Worm (Caenorhabditis elegans): ENCODE results near the gene npr-40.

The npr-40 gene

ce11 chrX:14907257-14907801, 11.3 kb upstream of the npr-40 start:
- TF ChIP-seq pes-1 (GFP tag; IDR thresholded peaks at IDR 0.05) (no peak), tbx-37 (GFP tag; conservative IDR thresholded peaks at IDR 0.05) (no peak), ceh-13 (GFP tag; optimal IDR thresholded peaks at IDR 0.05) (no peak), hmbx-1 (tag; optimal IDR thresholded peaks at IDR 0.05) (no peak)

- TF ChIP-seq hmg-4 (GFP tag; optimal IDR thresholded peaks at IDR 0.05), result no peak
- TF ChIP-seq hnd-1 (tag; optimal IDR thresholded peaks at IDR 0.05), result no peak
- no peak for TF ChIP-seq tra-4 (tag; optimal IDR thresholded peaks at IDR 0.05)
- TF ChIP-seq ceh-13 (GFP tag; optimal IDR thresholded peaks at IDR 0.05), result no peak
- no peak for TF ChIP-seq flt-1 (GFP tag; IDR thresholded peaks at IDR 0.05)
- TF ChIP-seq ama-1 (optimal IDR thresholded peaks at IDR 0.05), result no peak
- no peak for TF ChIP-seq aly-1 (tag; optimal IDR thresholded peaks at IDR 0.05)
- TF ChIP-seq F13C5.2 (tag; optimal IDR thresholded peaks at IDR 0.05), result no peak
- no peak for TF ChIP-seq B0310.2 (tag; optimal IDR thresholded peaks at IDR 0.05)
- TF ChIP-seq hmbx-1 (tag; optimal IDR thresholded peaks at IDR 0.05), result no peak
- no peak for TF ChIP-seq tbx-37 (GFP tag; conservative IDR thresholded peaks at IDR 0.05)
- no peak for TF ChIP-seq sea-1 (GFP tag; conservative IDR thresholded peaks at IDR 0.05)
- TF ChIP-seq ets-7 (tag; optimal IDR thresholded peaks at IDR 0.05), result no peak
- no peak for TF ChIP-seq scrt-1 (GFP tag; IDR thresholded peaks at IDR 0.05)
- TF ChIP-seq tbx-11 (GFP tag; IDR thresholded peaks at IDR 0.05), result no peak
- TF ChIP-seq pes-1 (GFP tag; IDR thresholded peaks at IDR 0.05), result no peak
- no peak for TF ChIP-seq ceh-36 (tag; optimal IDR thresholded peaks at IDR 0.05)
These were observed 7.9 kb upstream of the npr-40 start for ce11 chrX:14910689-14911088.

DNA sequence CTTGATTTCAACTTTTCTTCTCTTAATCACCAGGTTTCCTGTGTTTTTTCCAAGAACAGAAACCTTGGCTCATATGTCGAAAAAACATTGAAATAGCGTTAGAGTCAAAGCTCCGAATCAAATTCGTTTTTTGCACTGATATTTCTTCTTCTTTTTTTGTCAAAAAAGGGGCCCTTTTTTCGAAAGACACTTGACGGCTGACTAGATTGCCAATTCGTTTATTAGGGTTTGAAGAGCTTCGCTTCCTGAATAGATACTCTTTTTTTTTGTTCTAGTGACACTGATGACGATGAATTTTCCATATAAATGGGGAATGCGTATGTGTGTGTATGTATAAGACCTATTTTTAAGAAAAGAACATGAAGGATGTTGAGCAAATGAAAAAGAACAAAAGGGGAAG, 1.9 kb upstream of the npr-40 start:
- no peak for TF ChIP-seq pes-1 (GFP tag; IDR thresholded peaks at IDR 0.05)
- TF ChIP-seq ceh-13 (GFP tag; optimal IDR thresholded peaks at IDR 0.05), result no peak
- no peak for TF ChIP-seq hmg-4 (GFP tag; optimal IDR thresholded peaks at IDR 0.05)
- no peak for TF ChIP-seq B0310.2 (tag; optimal IDR thresholded peaks at IDR 0.05)
- no peak for TF ChIP-seq hmbx-1 (tag; optimal IDR thresholded peaks at IDR 0.05)
- no peak for TF ChIP-seq ama-1 (optimal IDR thresholded peaks at IDR 0.05)
- TF ChIP-seq tbx-37 (GFP tag; conservative IDR thresholded peaks at IDR 0.05), result no peak
- no peak for TF ChIP-seq F13C5.2 (tag; optimal IDR thresholded peaks at IDR 0.05)
- TF ChIP-seq scrt-1 (GFP tag; IDR thresholded peaks at IDR 0.05), result no peak
- no peak for TF ChIP-seq ceh-36 (tag; optimal IDR thresholded peaks at IDR 0.05)
- no peak for TF ChIP-seq flt-1 (GFP tag; IDR thresholded peaks at IDR 0.05)
- TF ChIP-seq tra-4 (tag; optimal IDR thresholded peaks at IDR 0.05), result no peak
- no peak for TF ChIP-seq hnd-1 (tag; optimal IDR thresholded peaks at IDR 0.05)
- TF ChIP-seq aly-1 (tag; optimal IDR thresholded peaks at IDR 0.05), result no peak
- no peak for TF ChIP-seq sea-1 (GFP tag; conservative IDR thresholded peaks at IDR 0.05)
- no peak for TF ChIP-seq ets-7 (tag; optimal IDR thresholded peaks at IDR 0.05)
- TF ChIP-seq tbx-11 (GFP tag; IDR thresholded peaks at IDR 0.05), result no peak

DNA sequence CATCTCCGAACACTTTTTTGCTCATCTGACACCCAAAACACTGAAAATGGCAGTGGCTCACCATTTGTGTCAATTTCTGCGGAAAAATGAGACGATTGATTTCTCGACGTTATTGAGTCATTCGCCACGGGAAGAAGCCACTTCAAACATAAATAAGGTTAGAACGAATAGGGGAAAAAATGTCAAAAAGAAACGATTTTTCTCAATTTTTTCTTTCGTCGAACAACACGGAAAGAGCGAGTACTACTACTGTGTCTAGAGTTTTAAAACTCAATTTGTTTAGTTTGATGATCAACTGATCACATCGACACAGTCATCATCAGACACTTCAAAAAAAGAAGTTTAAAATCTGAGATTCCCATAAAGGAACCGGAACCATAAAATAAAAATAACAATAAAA, 2.2 kb downstream of the npr-40 start:
- TF ChIP-seq pes-1 (GFP tag; IDR thresholded peaks at IDR 0.05) (no peak), tbx-37 (GFP tag; conservative IDR thresholded peaks at IDR 0.05) (no peak), sea-1 (GFP tag; conservative IDR thresholded peaks at IDR 0.05) (no peak), tbx-11 (GFP tag; IDR thresholded peaks at IDR 0.05) (no peak), hmg-4 (GFP tag; optimal IDR thresholded peaks at IDR 0.05) (no peak)

ce11 chrX:14922758-14923157, 4.1 kb downstream of the npr-40 start:
- no peak for TF ChIP-seq scrt-1 (GFP tag; IDR thresholded peaks at IDR 0.05)
- TF ChIP-seq hmg-4 (GFP tag; optimal IDR thresholded peaks at IDR 0.05), result no peak
- no peak for TF ChIP-seq hmbx-1 (tag; optimal IDR thresholded peaks at IDR 0.05)
- no peak for TF ChIP-seq tra-4 (tag; optimal IDR thresholded peaks at IDR 0.05)
- TF ChIP-seq tbx-11 (GFP tag; IDR thresholded peaks at IDR 0.05), result no peak
- TF ChIP-seq B0310.2 (tag; optimal IDR thresholded peaks at IDR 0.05), result no peak

ce11 chrX:14928854-14929253, 10.2 kb downstream of the npr-40 start, which contains the start of gene ntr-2:
Gene ntr-2 (minus strand): TSS chrX:14928954.
- no peak for TF ChIP-seq hmg-4 (GFP tag; optimal IDR thresholded peaks at IDR 0.05)
- no peak for TF ChIP-seq B0310.2 (tag; optimal IDR thresholded peaks at IDR 0.05)
- TF ChIP-seq tra-4 (tag; optimal IDR thresholded peaks at IDR 0.05), result no peak
- TF ChIP-seq aly-1 (tag; optimal IDR thresholded peaks at IDR 0.05), result no peak
- no peak for TF ChIP-seq sea-1 (GFP tag; conservative IDR thresholded peaks at IDR 0.05)
- no peak for TF ChIP-seq ceh-13 (GFP tag; optimal IDR thresholded peaks at IDR 0.05)
- TF ChIP-seq hmbx-1 (tag; optimal IDR thresholded peaks at IDR 0.05), result no peak
- no peak for TF ChIP-seq tbx-11 (GFP tag; IDR thresholded peaks at IDR 0.05)
- TF ChIP-seq ama-1 (optimal IDR thresholded peaks at IDR 0.05), result no peak
- no peak for TF ChIP-seq ceh-36 (tag; optimal IDR thresholded peaks at IDR 0.05)
- TF ChIP-seq tbx-37 (GFP tag; conservative IDR thresholded peaks at IDR 0.05), result no peak
- TF ChIP-seq flt-1 (GFP tag; IDR thresholded peaks at IDR 0.05), result no peak
- TF ChIP-seq hnd-1 (tag; optimal IDR thresholded peaks at IDR 0.05), result no peak
- TF ChIP-seq F13C5.2 (tag; optimal IDR thresholded peaks at IDR 0.05), result no peak

DNA sequence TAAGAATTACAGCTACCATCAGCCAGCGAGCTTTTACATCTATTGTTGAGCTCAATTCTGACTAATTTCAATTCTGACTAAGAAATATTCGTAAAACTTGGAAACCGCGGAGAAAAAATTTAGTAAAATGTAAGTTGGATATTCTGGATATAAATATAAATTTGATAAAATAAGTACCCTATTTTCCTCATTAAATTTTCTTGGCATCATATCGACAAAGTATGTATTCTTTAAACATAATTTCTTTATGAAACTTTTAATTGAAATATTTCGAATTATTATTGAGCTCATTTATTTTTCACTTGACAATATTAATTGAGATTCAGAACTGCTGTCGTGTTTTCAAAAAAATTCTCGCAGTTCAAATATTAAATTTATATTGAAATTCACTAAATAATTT, 10.9 kb downstream of the npr-40 start:
- no peak for TF ChIP-seq hmg-4 (GFP tag; optimal IDR thresholded peaks at IDR 0.05)
- TF ChIP-seq tra-4 (tag; optimal IDR thresholded peaks at IDR 0.05), result no peak
- no peak for TF ChIP-seq F13C5.2 (tag; optimal IDR thresholded peaks at IDR 0.05)
- TF ChIP-seq sea-1 (GFP tag; conservative IDR thresholded peaks at IDR 0.05), result no peak
- TF ChIP-seq aly-1 (tag; optimal IDR thresholded peaks at IDR 0.05), result no peak
- no peak for TF ChIP-seq ama-1 (optimal IDR thresholded peaks at IDR 0.05)
- no peak for TF ChIP-seq hmbx-1 (tag; optimal IDR thresholded peaks at IDR 0.05)
- no peak for TF ChIP-seq hnd-1 (tag; optimal IDR thresholded peaks at IDR 0.05)
- no peak for TF ChIP-seq scrt-1 (GFP tag; IDR thresholded peaks at IDR 0.05)
- TF ChIP-seq pes-1 (GFP tag; IDR thresholded peaks at IDR 0.05), result no peak

- TF ChIP-seq hnd-1 (tag; optimal IDR thresholded peaks at IDR 0.05) (no peak), tbx-11 (GFP tag; IDR thresholded peaks at IDR 0.05) (no peak), B0310.2 (tag; optimal IDR thresholded peaks at IDR 0.05) (no peak), ceh-36 (tag; optimal IDR thresholded peaks at IDR 0.05) (no peak), hmbx-1 (tag; optimal IDR thresholded peaks at IDR 0.05) (no peak), ets-7 (tag; optimal IDR thresholded peaks at IDR 0.05) (no peak), ceh-13 (GFP tag; optimal IDR thresholded peaks at IDR 0.05) (no peak)
These were observed 12.8 kb downstream of the npr-40 start for ce11 chrX:14931443-14931842.
